Worm (Caenorhabditis elegans): ENCODE results near the gene C14C10.5.

C14C10.5 gene

ce11 chrV:12576495-12576947 lies 23.5 kb upstream of the C14C10.5 start, which contains the start of gene grl-23:
Gene grl-23, minus strand, starts transcription at chrV:12576897.
- TF ChIP-seq set-16 (GFP tag; IDR thresholded peaks at IDR 0.05), result peak; percentile 91
- no peak for TF ChIP-seq cey-2 (tag; optimal IDR thresholded peaks at IDR 0.05; ENCODE audit: borderline replicate concordance, insufficient read depth)
- no peak for TF ChIP-seq dpl-1 (GFP tag; optimal IDR thresholded peaks at IDR 0.05)
- TF ChIP-seq nhr-77 (tag; optimal IDR thresholded peaks at IDR 0.05), result no peak

- TF ChIP-seq T20F7.1 (GFP tag; optimal IDR thresholded peaks at IDR 0.05) (no peak), ctbp-1 (GFP tag; IDR thresholded peaks at IDR 0.05) (no peak), sdz-12 (GFP tag; optimal IDR thresholded peaks at IDR 0.05) (no peak), ztf-7 (tag; optimal IDR thresholded peaks at IDR 0.05) (no peak), ceh-32 (tag; optimal IDR thresholded peaks at IDR 0.05; ENCODE audit: poor library complexity) (no peak), dmd-9 (GFP tag; IDR thresholded peaks at IDR 0.05) (no peak), nhr-10 (tag; optimal IDR thresholded peaks at IDR 0.05) (no peak), dpl-1 (GFP tag; optimal IDR thresholded peaks at IDR 0.05) (no peak), zag-1 (tag; optimal IDR thresholded peaks at IDR 0.05) (no peak), lin-15B (tag; optimal IDR thresholded peaks at IDR 0.05) (no peak), nhr-76 (tag; optimal IDR thresholded peaks at IDR 0.05) (no peak), duxl-1 (tag; optimal IDR thresholded peaks at IDR 0.05; ENCODE audit: poor library complexity) (no peak), dve-1 (tag; optimal IDR thresholded peaks at IDR 0.05; ENCODE audit: insufficient read depth) (no peak), mdt-29 (GFP tag; IDR thresholded peaks at IDR 0.05) (no peak), spr-1 (tag; optimal IDR thresholded peaks at IDR 0.05) (no peak), nhr-77 (tag; optimal IDR thresholded peaks at IDR 0.05) (no peak), aly-2 (tag; optimal IDR thresholded peaks at IDR 0.05) (no peak), zfp-3 (GFP tag; conservative IDR thresholded peaks at IDR 0.05) (no peak), mdl-1 (tag; optimal IDR thresholded peaks at IDR 0.05) (no peak), T26A8.4 (GFP tag; IDR thresholded peaks at IDR 0.05) (no peak)
These were observed 20.7 kb upstream of the C14C10.5 start, which contains the start of gene E02A10.3 for ce11 chrV:12579299-12579698. Gene E02A10.3, plus strand, starts transcription at chrV:12579599.

ce11 chrV:12583421-12583820 lies 16.6 kb upstream of the C14C10.5 start:
- TF ChIP-seq unc-62 (GFP tag; optimal IDR thresholded peaks at IDR 0.05 in 1 of 2) (peak in 1 of 2 experiments; percentile 76), unc-62 (tag; optimal IDR thresholded peaks at IDR 0.05) (no peak), F10B5.3 (tag; optimal IDR thresholded peaks at IDR 0.05) (no peak), arid-1 (GFP tag; conservative IDR thresholded peaks at IDR 0.05) (no peak), Y48G9A.11 (GFP tag; IDR thresholded peaks at IDR 0.05) (no peak)

ce11 chrV:12584771-12585170 lies 15.2 kb upstream of the C14C10.5 start:
- TF ChIP-seq unc-62 (GFP tag; optimal IDR thresholded peaks at IDR 0.05 in 1 of 2), result peak in 1 of 2 experiments; percentile 94
- TF ChIP-seq unc-62 (tag; optimal IDR thresholded peaks at IDR 0.05), result no peak
- no peak for TF ChIP-seq fkh-10 (GFP tag; optimal IDR thresholded peaks at IDR 0.05)

ce11 chrV:12586793-12587192 lies 13.2 kb upstream of the C14C10.5 start:
- no peak for TF ChIP-seq nhr-102 (tag; optimal IDR thresholded peaks at IDR 0.05)
- TF ChIP-seq F49E8.2 (tag; optimal IDR thresholded peaks at IDR 0.05; ENCODE audit: borderline replicate concordance), result no peak
- no peak for TF ChIP-seq nhr-41 (GFP tag; IDR thresholded peaks at IDR 0.05)
- no peak for TF ChIP-seq set-16 (GFP tag; IDR thresholded peaks at IDR 0.05)
- TF ChIP-seq ztf-7 (tag; optimal IDR thresholded peaks at IDR 0.05), result no peak
- TF ChIP-seq F37D6.2 (tag; optimal IDR thresholded peaks at IDR 0.05), result no peak

ce11 chrV:12588030-12588429 lies 12.0 kb upstream of the C14C10.5 start, which contains the start of gene C14C10.1:
Gene C14C10.1, plus strand, starts transcription at chrV:12588330.
- TF ChIP-seq nhr-77 (tag; optimal IDR thresholded peaks at IDR 0.05) (no peak), nhr-10 (tag; optimal IDR thresholded peaks at IDR 0.05) (no peak), attf-4 (tag; optimal IDR thresholded peaks at IDR 0.05) (no peak), snpc-4 (tag; optimal IDR thresholded peaks at IDR 0.05) (no peak), ceh-44 (GFP tag; IDR thresholded peaks at IDR 0.05) (no peak), lin-13 (GFP tag; optimal IDR thresholded peaks at IDR 0.05) (no peak), nhr-11 (tag; optimal IDR thresholded peaks at IDR 0.05) (no peak), Y75B8A.6 (GFP tag; IDR thresholded peaks at IDR 0.05) (no peak), spr-3 (GFP tag; optimal IDR thresholded peaks at IDR 0.05) (no peak), hlh-30 (tag; optimal IDR thresholded peaks at IDR 0.05; ENCODE audit: insufficient read depth) (no peak), unc-130 (GFP tag; optimal IDR thresholded peaks at IDR 0.05) (no peak), vab-7 (GFP tag; IDR thresholded peaks at IDR 0.05) (no peak), lin-29 (GFP tag; IDR thresholded peaks at IDR 0.05) (no peak), dmd-9 (GFP tag; IDR thresholded peaks at IDR 0.05) (no peak)

Data from whole organism, L4 larva.